Fruit fly (Drosophila melanogaster): Measurements from ENCODE around the gene BORCS6.

dm6 chr3L:546819-547441 lies 6.3 kb downstream of the BORCS6 start:
- TF ChIP-seq ovo (GFP tag; optimal IDR thresholded peaks at IDR 0.05), result no peak
- no peak for TF ChIP-seq Mnt (GFP tag; optimal IDR thresholded peaks at IDR 0.05)
- TF ChIP-seq CG7101 (tag; optimal IDR thresholded peaks at IDR 0.05), result peak; percentile 74
- peak; percentile 5 for TF ChIP-seq CG1620 (GFP tag; optimal IDR thresholded peaks at IDR 0.05)
- TF ChIP-seq cic (GFP tag; optimal IDR thresholded peaks at IDR 0.05), result no peak
- peak; percentile 27 for TF ChIP-seq CG14711 (tag; optimal IDR thresholded peaks at IDR 0.05)
- peak; percentile 77 for TF ChIP-seq bab1 (GFP tag; optimal IDR thresholded peaks at IDR 0.05)
- peak; percentile 23 for TF ChIP-seq CG11617 (GFP tag; optimal IDR thresholded peaks at IDR 0.05)
- no peak for TF ChIP-seq CG7045 (GFP tag; optimal IDR thresholded peaks at IDR 0.05)
- no peak for TF ChIP-seq Clk (GFP tag; optimal IDR thresholded peaks at IDR 0.05)

Measured in whole organism, adult.